Fruit fly (Drosophila melanogaster): ENCODE results near the gene AP-1-2beta.

- TF ChIP-seq cnc (optimal IDR thresholded peaks at IDR 0.05) (no peak), CG12768 (GFP tag; optimal IDR thresholded peaks at IDR 0.05) (no peak), Hr96 (GFP tag; optimal IDR thresholded peaks at IDR 0.05) (no peak), Crg-1 (GFP tag; optimal IDR thresholded peaks at IDR 0.05) (no peak), CG5204 (GFP tag; optimal IDR thresholded peaks at IDR 0.05) (no peak), kay (GFP tag; ENCODE audit: borderline replicate concordance) (no peak), pad (GFP tag; optimal IDR thresholded peaks at IDR 0.05) (no peak), Clk (GFP tag; optimal IDR thresholded peaks at IDR 0.05) (no peak), CG14711 (tag; optimal IDR thresholded peaks at IDR 0.05) (no peak), Mnt (GFP tag; optimal IDR thresholded peaks at IDR 0.05) (no peak)
These were observed 18.9 kb upstream of the AP-1-2beta start for dm6 chrX:19711936-19712335.
